Worm (Caenorhabditis elegans) whole organism, midembryonic: Measurements from ENCODE around the gene suex-1.

Experiments used
- flt-1 ChIP-seq: fragments of 200-800 bp; sonication (Bioruptor generic); IDR thresholded peaks from 2 replicates; pipeline ENCODE4 v1.3.6; 2022; ENCODE audit warnings: missing genetic modification characterization, missing compliant biosample characterization
- klf-2 ChIP-seq: fragments of 200-800 bp; sonication (Bioruptor generic); conservative IDR thresholded peaks from 2 replicates; pipeline ENCODE4 v1.3.6; 2022; ENCODE audit warnings: missing genetic modification reagents, missing genetic modification characterization, missing compliant biosample characterization

DNA sequence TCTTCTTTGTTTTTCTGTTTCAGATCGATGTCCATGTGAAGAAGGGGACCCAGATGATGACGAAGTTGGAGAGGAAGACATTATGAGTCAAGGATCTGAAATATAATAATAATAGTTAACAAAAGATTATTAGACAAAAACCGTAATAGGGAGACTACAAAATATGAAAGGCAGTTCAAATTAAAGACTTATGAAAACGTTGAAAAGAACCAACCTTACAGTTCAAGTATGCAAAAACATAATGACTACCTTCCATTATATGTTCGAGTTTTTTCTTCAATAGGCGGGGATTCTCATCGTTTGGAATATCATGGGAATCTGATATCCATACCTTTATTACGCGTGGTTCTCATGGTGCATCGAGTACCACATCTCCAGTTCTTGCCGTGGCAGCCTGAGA lies 35.6 kb upstream of the suex-1 start, which contains the start of gene hlh-26:
- TF ChIP-seq klf-2 (GFP tag; lab: Robert Waterston, UW) (no peak), flt-1 (GFP tag; lab: Robert Waterston, UW) (no peak)
